Worm (Caenorhabditis elegans): ENCODE data around the gene sgca-1.

DNA sequence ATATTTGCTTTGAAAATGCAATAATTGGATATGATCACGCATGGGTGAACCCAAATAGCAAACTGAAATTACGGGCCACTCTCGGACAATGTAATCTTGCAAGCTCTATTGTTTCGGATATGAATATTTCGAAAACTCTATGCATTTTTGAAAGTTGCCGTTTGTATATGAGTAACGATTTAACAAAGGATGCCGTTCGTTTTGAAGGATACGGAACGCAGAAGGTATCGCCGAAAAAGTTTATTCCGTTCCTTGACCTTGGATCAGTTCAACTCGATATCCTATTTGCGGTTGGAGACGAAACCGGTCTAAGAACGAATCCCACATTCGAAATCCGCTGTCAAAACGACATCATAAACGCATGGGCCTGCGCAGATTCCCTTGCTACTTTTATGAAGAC, 23.7 kb upstream of the sgca-1 start:
- TF ChIP-seq Y22D7AL.16 (tag; optimal IDR thresholded peaks at IDR 0.05) (no peak), pqm-1 (tag; optimal IDR thresholded peaks at IDR 0.05) (no peak), T23F11.4 (GFP tag; optimal IDR thresholded peaks at IDR 0.05) (no peak), ceh-30 (tag; optimal IDR thresholded peaks at IDR 0.05) (no peak), ztf-16 (tag; optimal IDR thresholded peaks at IDR 0.05) (no peak), nhr-232 (tag; optimal IDR thresholded peaks at IDR 0.05) (no peak), fkh-6 (tag; optimal IDR thresholded peaks at IDR 0.05) (no peak), fkh-10 (GFP tag; optimal IDR thresholded peaks at IDR 0.05) (no peak), ama-1 (optimal IDR thresholded peaks at IDR 0.05) (no peak), ceh-45 (GFP tag; IDR thresholded peaks at IDR 0.05) (no peak), pha-4 (tag; optimal IDR thresholded peaks at IDR 0.05) (no peak), fax-1 (tag; optimal IDR thresholded peaks at IDR 0.05) (no peak), gmeb-2 (tag; optimal IDR thresholded peaks at IDR 0.05) (no peak), zip-5 (tag; optimal IDR thresholded peaks at IDR 0.05) (no peak)

Data from whole organism, late embryonic.